Fruit fly (Drosophila melanogaster) S2 (cell line): ENCODE measurements around the gene Prosbeta4.

Source experiments
- CG8478 ChIP-seq: fragments of >200 bp; optimal IDR thresholded peaks from 2 replicates; lab custom pipeline; 2018
- CTCF ChIP-seq, 2 experiments: fragments of >200 bp; optimal IDR thresholded peaks; 2 replicates each; lab custom pipeline; 2018

- no peak for TF ChIP-seq CTCF (optimal IDR thresholded peaks at IDR 0.05; lab: Kevin White, UChicago)
- no peak for TF ChIP-seq CG8478 (lab: Kevin White, UChicago)
Measured at dm6 chr2L:16720707-16721700, 10.9 kb downstream of the Prosbeta4 start.
